Fruit fly (Drosophila melanogaster) S2 (cell line): ENCODE results near the gene Akap200.

Source experiments
- CG8478 ChIP-seq: fragments of >200 bp; optimal IDR thresholded peaks from 2 replicates; lab custom pipeline; 2018
- CTCF ChIP-seq, 2 experiments: fragments of >200 bp; optimal IDR thresholded peaks; 2 replicates each; lab custom pipeline; 2018

dm6 chr2L:8463144-8464106 is 47.9 kb downstream of the Akap200 start, which contains the start of gene Agpat2:
- TF ChIP-seq CTCF (optimal IDR thresholded peaks at IDR 0.05; lab: Kevin White, UChicago) = no peak
- TF ChIP-seq CG8478 = no peak
